Worm (Caenorhabditis elegans) whole organism, L2 larva: ENCODE results near the gene btf-1.
A peak's percentile ranks its signal among the peaks of the same experiment; 100 is the strongest.

Source experiments
- C34F6.9 ChIP-seq: fragments of 150-350 bp; optimal IDR thresholded peaks from 2 replicates; lab custom pipeline; 2014; ENCODE audit warnings: missing biosample characterization, missing genetic modification characterization
- F13H6.1 ChIP-seq: sonication (generic microtip); optimal IDR thresholded peaks from 2 replicates; lab custom pipeline; 2016; ENCODE audit warnings: missing genetic modification characterization, missing compliant biosample characterization
- ZK546.5 ChIP-seq: sonication (generic microtip); optimal IDR thresholded peaks from 2 replicates; lab custom pipeline; 2017; ENCODE audit warnings: missing biosample characterization, missing genetic modification characterization
- alr-1 ChIP-seq: fragments of 150-350 bp; optimal IDR thresholded peaks from 2 replicates; lab custom pipeline; 2014; ENCODE audit warnings: missing biosample characterization, missing genetic modification characterization
- aly-2 ChIP-seq: fragments of 150-350 bp; optimal IDR thresholded peaks from 2 replicates; lab custom pipeline; 2014; ENCODE audit warnings: missing biosample characterization, missing genetic modification characterization
- ama-1 ChIP-seq: fragments of 150-350 bp; optimal IDR thresholded peaks from 2 replicates; lab custom pipeline; 2018; ENCODE audit warnings: inconsistent platforms
- blmp-1 ChIP-seq: sonication (generic microtip); optimal IDR thresholded peaks from 2 replicates; lab custom pipeline; 2017; ENCODE audit warnings: missing genetic modification characterization, mild to moderate bottlenecking, missing compliant biosample characterization, antibody characterized with exemption, moderate library complexity; ENCODE audit not compliant: insufficient read depth
- ceh-16 ChIP-seq: fragments of 150-350 bp; optimal IDR thresholded peaks from 2 replicates; lab custom pipeline; 2014; ENCODE audit warnings: missing biosample characterization, missing genetic modification characterization
- ceh-82 ChIP-seq: fragments of 150-350 bp; optimal IDR thresholded peaks from 2 replicates; lab custom pipeline; 2014; ENCODE audit warnings: missing biosample characterization, missing genetic modification characterization
- crh-2 ChIP-seq: sonication (generic microtip); optimal IDR thresholded peaks from 2 replicates; lab custom pipeline; 2017; ENCODE audit warnings: missing biosample characterization, missing genetic modification characterization
- dmd-4 ChIP-seq: sonication (generic microtip); optimal IDR thresholded peaks from 2 replicates; lab custom pipeline; 2017; ENCODE audit warnings: missing biosample characterization, missing genetic modification characterization
- elt-1 ChIP-seq: fragments of 150-350 bp; optimal IDR thresholded peaks from 2 replicates; lab custom pipeline; 2014; ENCODE audit warnings: missing biosample characterization, missing genetic modification characterization
- elt-3 ChIP-seq: sonication (generic microtip); optimal IDR thresholded peaks from 2 replicates; lab custom pipeline; 2017; ENCODE audit warnings: missing biosample characterization, missing genetic modification characterization
- fos-1 ChIP-seq: fragments of 150-350 bp; optimal IDR thresholded peaks from 2 replicates; lab custom pipeline; 2014; ENCODE audit warnings: missing biosample characterization, missing genetic modification characterization
- gmeb-1 ChIP-seq: fragments of 150-350 bp; optimal IDR thresholded peaks from 2 replicates; lab custom pipeline; 2014; ENCODE audit warnings: missing biosample characterization, missing genetic modification characterization
- lin-11 ChIP-seq: fragments of 150-350 bp; sonication (generic microtip); optimal IDR thresholded peaks from 2 replicates; lab custom pipeline; 2014; ENCODE audit warnings: missing biosample characterization, missing genetic modification characterization, inconsistent platforms, mixed read lengths
- lin-13 ChIP-seq: fragments of 150-350 bp; optimal IDR thresholded peaks from 2 replicates; lab custom pipeline; 2014; ENCODE audit warnings: missing biosample characterization, missing genetic modification reagents, missing genetic modification characterization
- lin-39 ChIP-seq: fragments of 150-350 bp; optimal IDR thresholded peaks from 2 replicates; lab custom pipeline; 2014; ENCODE audit warnings: missing biosample characterization, missing genetic modification reagents, missing genetic modification characterization
- lsy-2 ChIP-seq, 2 experiments: fragments of 150-350 bp in 1 of 2; sonication (generic microtip) in 1 of 2; optimal IDR thresholded peaks; 2 replicates each; lab custom pipeline; 2014 to 2017; ENCODE audit warnings: missing biosample characterization in 2 of 2, missing genetic modification characterization in 2 of 2
- mab-5 ChIP-seq: fragments of 150-350 bp; optimal IDR thresholded peaks from 2 replicates; lab custom pipeline; 2014; ENCODE audit warnings: missing biosample characterization, missing genetic modification characterization
- mbf-1 ChIP-seq: sonication (generic microtip); optimal IDR thresholded peaks from 2 replicates; lab custom pipeline; 2017; ENCODE audit warnings: missing biosample characterization, missing genetic modification characterization
- mdl-1 ChIP-seq, 2 experiments: fragments of 150-350 bp in 1 of 2; sonication (generic microtip) in 1 of 2; optimal IDR thresholded peaks; 2 replicates each; lab custom pipeline; 2017; ENCODE audit warnings: missing biosample characterization in 2 of 2, missing genetic modification characterization in 2 of 2
- nhr-10 ChIP-seq: sonication (generic microtip); optimal IDR thresholded peaks from 2 replicates; lab custom pipeline; 2017; ENCODE audit warnings: missing biosample characterization, missing genetic modification characterization
- nhr-12 ChIP-seq: fragments of 150-350 bp; optimal IDR thresholded peaks from 2 replicates; lab custom pipeline; 2014; ENCODE audit warnings: missing biosample characterization, missing genetic modification characterization
- nhr-129 ChIP-seq: fragments of 150-350 bp; optimal IDR thresholded peaks from 2 replicates; lab custom pipeline; 2014; ENCODE audit warnings: missing biosample characterization, missing genetic modification characterization
- nhr-21 ChIP-seq: fragments of 150-350 bp; optimal IDR thresholded peaks from 2 replicates; lab custom pipeline; 2014; ENCODE audit warnings: missing biosample characterization, missing genetic modification characterization
- nhr-23 ChIP-seq: fragments of 150-350 bp; optimal IDR thresholded peaks from 2 replicates; lab custom pipeline; 2014; ENCODE audit warnings: missing biosample characterization, missing genetic modification reagents, missing genetic modification characterization
- nhr-237 ChIP-seq: fragments of 150-350 bp; optimal IDR thresholded peaks from 2 replicates; lab custom pipeline; 2014; ENCODE audit warnings: missing biosample characterization, missing genetic modification characterization
- nhr-25 ChIP-seq: fragments of 150-350 bp; sonication (generic microtip); optimal IDR thresholded peaks from 3 replicates; lab custom pipeline; 2014; ENCODE audit warnings: missing biosample characterization, missing genetic modification characterization
- nhr-6 ChIP-seq: fragments of 150-350 bp; optimal IDR thresholded peaks from 2 replicates; lab custom pipeline; 2014; ENCODE audit warnings: missing biosample characterization, missing genetic modification characterization
- nhr-77 ChIP-seq: fragments of 150-350 bp; optimal IDR thresholded peaks from 2 replicates; lab custom pipeline; 2014; ENCODE audit warnings: missing biosample characterization, missing genetic modification characterization
- peb-1 ChIP-seq: fragments of 150-350 bp; optimal IDR thresholded peaks from 2 replicates; lab custom pipeline; 2014; ENCODE audit warnings: missing biosample characterization, missing genetic modification characterization
- sem-4 ChIP-seq: fragments of 150-350 bp; optimal IDR thresholded peaks from 2 replicates; lab custom pipeline; 2014; ENCODE audit warnings: missing biosample characterization, missing genetic modification reagents, missing genetic modification characterization
- skn-1 ChIP-seq: sonication (generic microtip); optimal IDR thresholded peaks from 2 replicates; lab custom pipeline; 2017; ENCODE audit warnings: missing biosample characterization, missing genetic modification characterization
- sma-3 ChIP-seq: sonication (generic microtip); optimal IDR thresholded peaks from 2 replicates; lab custom pipeline; 2016; ENCODE audit warnings: missing genetic modification reagents, missing genetic modification characterization, missing compliant biosample characterization
- sma-9 ChIP-seq, 2 experiments: fragments of 150-350 bp in 1 of 2; sonication (generic microtip) in 1 of 2; optimal IDR thresholded peaks; 2 replicates each; lab custom pipeline; 2014 to 2016; ENCODE audit warnings: missing genetic modification characterization in 2 of 2, mild to moderate bottlenecking in 1 of 2, missing biosample characterization in 1 of 2, missing compliant biosample characterization in 1 of 2, missing genetic modification reagents in 1 of 2, moderate library complexity in 1 of 2
- snpc-4 ChIP-seq: fragments of 150-350 bp; optimal IDR thresholded peaks from 2 replicates; lab custom pipeline; 2014; ENCODE audit warnings: missing biosample characterization, missing genetic modification characterization
- unc-39 ChIP-seq: fragments of 150-350 bp; optimal IDR thresholded peaks from 2 replicates; lab custom pipeline; 2014; ENCODE audit warnings: missing biosample characterization, missing genetic modification characterization
- unc-55 ChIP-seq: fragments of 150-350 bp; sonication (generic microtip); optimal IDR thresholded peaks from 3 replicates; lab custom pipeline; 2014; ENCODE audit warnings: missing biosample characterization, missing genetic modification reagents, missing genetic modification characterization
- unc-62 ChIP-seq: fragments of 150-350 bp; optimal IDR thresholded peaks from 2 replicates; lab custom pipeline; 2014; ENCODE audit warnings: missing biosample characterization, missing genetic modification reagents, missing genetic modification characterization
- zag-1 ChIP-seq: fragments of 150-350 bp; optimal IDR thresholded peaks from 2 replicates; lab custom pipeline; 2014; ENCODE audit warnings: missing biosample characterization, missing genetic modification characterization
- ztf-1 ChIP-seq: fragments of 200-800 bp; sonication (Bioruptor generic); conservative IDR thresholded peaks from 2 replicates; pipeline ENCODE4 v1.3.6; 2022; ENCODE audit warnings: missing genetic modification characterization, missing compliant biosample characterization
- ztf-11 ChIP-seq: sonication (generic microtip); optimal IDR thresholded peaks from 2 replicates; lab custom pipeline; 2017; ENCODE audit warnings: missing biosample characterization, missing genetic modification characterization

The btf-1 gene

ce11 chrII:13189363-13189762 lies 10.6 kb upstream of the btf-1 start (continued):
- TF ChIP-seq peb-1 (tag; lab: Kevin White, UChicago) (no peak), aly-2 (tag; lab: Kevin White, UChicago) (no peak), lsy-2 (tag; optimal IDR thresholded peaks at IDR 0.05; lab: Kevin White, UChicago) (no peak), blmp-1 (tag; lab: Kevin White, UChicago) (no peak), crh-2 (peak; percentile 50), nhr-23 (tag; lab: Kevin White, UChicago) (no peak), nhr-6 (tag; lab: Kevin White, UChicago) (no peak), nhr-25 (tag; lab: Kevin White, UChicago) (no peak), C34F6.9 (tag; lab: Kevin White, UChicago) (peak; percentile 16), lin-39 (tag; lab: Kevin White, UChicago) (no peak), nhr-10 (tag; lab: Kevin White, UChicago) (no peak), unc-62 (GFP tag; lab: Kevin White, UChicago) (no peak), nhr-21 (tag; lab: Kevin White, UChicago) (peak; percentile 36), fos-1 (peak; percentile 36), elt-3 (no peak), nhr-12 (tag; lab: Kevin White, UChicago) (no peak)

ce11 chrII:13190412-13190811 lies 9.6 kb upstream of the btf-1 start:
- TF ChIP-seq lin-13: no peak
- no peak for TF ChIP-seq sma-3 (GFP tag; lab: Kevin White, UChicago)
- no peak for TF ChIP-seq mbf-1
- TF ChIP-seq alr-1: no peak
- TF ChIP-seq gmeb-1 (tag; lab: Kevin White, UChicago): peak; percentile 5
- TF ChIP-seq crh-2: peak; percentile 77
- TF ChIP-seq elt-3: no peak
- peak; percentile 11 for TF ChIP-seq sma-9 (GFP tag; optimal IDR thresholded peaks at IDR 0.05; lab: Kevin White, UChicago)
- TF ChIP-seq sma-9 (tag; optimal IDR thresholded peaks at IDR 0.05; lab: Kevin White, UChicago): no peak
- TF ChIP-seq fos-1: peak; percentile 72
- TF ChIP-seq unc-62 (GFP tag; lab: Kevin White, UChicago): no peak
- no peak for TF ChIP-seq C34F6.9 (tag; lab: Kevin White, UChicago)

DNA sequence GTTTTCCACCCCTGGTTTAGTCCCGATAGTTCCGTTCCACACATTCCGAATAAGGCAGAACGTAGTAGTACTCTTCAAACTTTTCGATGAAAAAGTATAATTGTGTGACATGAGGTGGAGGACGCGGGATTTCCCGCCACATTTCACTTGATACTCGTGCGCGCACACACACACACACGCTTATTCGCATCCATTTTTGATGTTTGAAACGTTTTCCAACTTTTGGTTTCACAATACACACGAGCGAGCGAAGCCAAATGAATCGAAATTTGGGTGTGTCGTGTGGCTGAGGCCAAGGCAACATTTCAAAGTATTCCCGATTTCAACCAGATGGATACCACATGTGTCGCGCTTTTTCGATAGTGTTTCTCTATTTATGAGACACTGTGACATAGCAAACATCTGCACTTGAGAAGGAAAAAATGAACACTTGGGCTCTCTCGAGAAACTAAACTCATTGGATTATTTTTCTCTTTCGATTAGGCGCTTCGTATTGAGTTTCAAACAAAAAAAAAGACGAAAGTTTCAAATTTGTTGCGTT lies 6.3 kb upstream of the btf-1 start:
- peak; percentile 10 for TF ChIP-seq nhr-129 (tag; lab: Kevin White, UChicago)
- TF ChIP-seq ztf-1: no peak
- peak; percentile 14 for TF ChIP-seq sma-9 (GFP tag; optimal IDR thresholded peaks at IDR 0.05; lab: Kevin White, UChicago)
- TF ChIP-seq sma-9 (tag; optimal IDR thresholded peaks at IDR 0.05; lab: Kevin White, UChicago): no peak
- no peak for TF ChIP-seq mab-5 (tag; lab: Kevin White, UChicago)
- no peak for TF ChIP-seq ceh-82
- TF ChIP-seq F13H6.1: peak; percentile 27
- peak; percentile 5 for TF ChIP-seq blmp-1 (tag; lab: Kevin White, UChicago)
- TF ChIP-seq, all 48 proteins: peak for 4

DNA sequence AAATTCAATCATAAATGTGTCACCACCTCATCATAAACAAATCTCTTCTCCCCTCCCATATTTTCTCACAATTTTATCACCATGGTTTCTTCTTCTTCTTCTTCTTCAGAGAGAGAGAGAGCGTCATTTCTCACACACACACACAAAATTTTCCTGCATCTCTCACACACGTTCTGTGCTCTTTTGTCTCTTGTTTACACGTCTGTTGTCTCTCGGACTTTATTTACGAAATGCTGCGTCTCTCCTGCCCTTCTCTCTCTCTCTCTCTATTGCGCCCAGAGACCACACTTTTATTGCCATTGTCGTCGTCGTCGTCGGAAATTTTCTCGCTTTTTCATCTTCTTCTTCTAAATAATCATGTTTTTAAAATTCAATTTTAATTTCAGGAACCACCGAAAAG lies 4.8 kb upstream of the btf-1 start, which contains the start of gene lec-1:
Gene lec-1, plus strand, starts transcription at position 387 of the 400 bp plus-strand sequence.
- TF ChIP-seq lsy-2 (tag; optimal IDR thresholded peaks at IDR 0.05; lab: Kevin White, UChicago) (peak; percentile 21 to 67), aly-2 (tag; lab: Kevin White, UChicago) (no peak), peb-1 (tag; lab: Kevin White, UChicago) (no peak), alr-1 (no peak), unc-55 (GFP tag; lab: Kevin White, UChicago) (peak; percentile 63), snpc-4 (tag; lab: Kevin White, UChicago) (peak; percentile 10), nhr-23 (tag; lab: Kevin White, UChicago) (no peak), blmp-1 (tag; lab: Kevin White, UChicago) (no peak), ceh-16 (tag; lab: Kevin White, UChicago) (no peak), dmd-4 (tag; lab: Kevin White, UChicago) (no peak), gmeb-1 (tag; lab: Kevin White, UChicago) (no peak), C34F6.9 (tag; lab: Kevin White, UChicago) (peak; percentile 83), nhr-25 (tag; lab: Kevin White, UChicago) (peak; percentile 5), ZK546.5 (tag; lab: Kevin White, UChicago) (no peak), nhr-12 (tag; lab: Kevin White, UChicago) (no peak), nhr-6 (tag; lab: Kevin White, UChicago) (peak; percentile 58), F13H6.1 (peak; percentile 66), nhr-77 (no peak), elt-3 (no peak), skn-1 (no peak), fos-1 (peak; percentile 80), elt-1 (tag; lab: Kevin White, UChicago) (no peak), mab-5 (tag; lab: Kevin White, UChicago) (peak; percentile 49), sma-9 (GFP tag; optimal IDR thresholded peaks at IDR 0.05; lab: Kevin White, UChicago) (peak; percentile 64), sma-9 (tag; optimal IDR thresholded peaks at IDR 0.05; lab: Kevin White, UChicago) (no peak), nhr-129 (tag; lab: Kevin White, UChicago) (peak; percentile 87), mdl-1 (tag; optimal IDR thresholded peaks at IDR 0.05; lab: Kevin White, UChicago) (no peak), unc-39 (tag; lab: Kevin White, UChicago) (no peak), lin-39 (tag; lab: Kevin White, UChicago) (no peak), ceh-82 (no peak), crh-2 (peak; percentile 79), sem-4 (tag; lab: Kevin White, UChicago) (peak; percentile 73), ama-1 (no peak), nhr-21 (tag; lab: Kevin White, UChicago) (peak; percentile 3), ztf-11 (tag; lab: Kevin White, UChicago) (no peak), zag-1 (tag; lab: Kevin White, UChicago) (peak; percentile 37), lin-11 (no peak), nhr-237 (tag; lab: Kevin White, UChicago) (no peak), sma-3 (GFP tag; lab: Kevin White, UChicago) (peak; percentile 0)
